Fruit fly (Drosophila melanogaster): ENCODE results near the gene CG18666.

CG18666 gene

dm6 chr2L:11010999-11011398 is 23.6 kb upstream of the CG18666 start, which contains the start of the genes Art8 and dUTPase (continued):
- TF ChIP-seq gro (GFP tag; optimal IDR thresholded peaks at IDR 0.05) (no peak), caup (GFP tag; optimal IDR thresholded peaks at IDR 0.05; ENCODE audit: severe bottlenecking) (peak; percentile 61), tio (GFP tag; optimal IDR thresholded peaks at IDR 0.05) (peak; percentile 53), Nf-YC (tag; optimal IDR thresholded peaks at IDR 0.05) (peak; percentile 91), Abd-B (GFP tag; optimal IDR thresholded peaks at IDR 0.05) (no peak), CG9817 (tag; optimal IDR thresholded peaks at IDR 0.05) (peak; percentile 71), Hr39 (optimal IDR thresholded peaks at IDR 0.05) (no peak), CG30431 (GFP tag; optimal IDR thresholded peaks at IDR 0.05) (peak; percentile 25), ind (GFP tag; optimal IDR thresholded peaks at IDR 0.05) (peak; percentile 77), sqz (GFP tag; optimal IDR thresholded peaks at IDR 0.05) (no peak), hb (GFP tag; IDR thresholded peaks at IDR 0.05; ENCODE audit: partially characterized antibody) (peak; percentile 61; the same call in 2 of the 3 replicates), CG6854 (GFP tag; optimal IDR thresholded peaks at IDR 0.05) (no peak), CG2120 (GFP tag; optimal IDR thresholded peaks at IDR 0.05) (peak; percentile 78), ara (GFP tag; IDR thresholded peaks at IDR 0.05) (peak; percentile 73), CG16863 (GFP tag; optimal IDR thresholded peaks at IDR 0.05) (peak; percentile 32), Six4 (GFP tag; optimal IDR thresholded peaks at IDR 0.05) (peak; percentile 75), ems (GFP tag; optimal IDR thresholded peaks at IDR 0.05) (no peak), PHDP (tag; optimal IDR thresholded peaks at IDR 0.05) (peak; percentile 78), HLH4C (GFP tag; IDR thresholded peaks at IDR 0.05; ENCODE audit: partially characterized antibody) (peak; percentile 83), Hr3 (GFP tag; optimal IDR thresholded peaks at IDR 0.05) (peak; percentile 75), CG34376 (GFP tag; optimal IDR thresholded peaks at IDR 0.05) (peak; percentile 58), CG5245 (GFP tag; optimal IDR thresholded peaks at IDR 0.05) (peak; percentile 49), Dp (GFP tag; optimal IDR thresholded peaks at IDR 0.05) (peak; percentile 82), HLH54F (GFP tag; optimal IDR thresholded peaks at IDR 0.05) (peak; percentile 45), stc (GFP tag; IDR thresholded peaks at IDR 0.05) (peak; percentile 54; the same call in 1 of the 2 replicates), BtbVII (GFP tag; optimal IDR thresholded peaks at IDR 0.05) (no peak), gt (GFP tag; IDR thresholded peaks at IDR 0.05) (no peak), jing (GFP tag; optimal IDR thresholded peaks at IDR 0.05) (no peak), B-H2 (GFP tag; optimal IDR thresholded peaks at IDR 0.05) (peak; percentile 68), kah (GFP tag; optimal IDR thresholded peaks at IDR 0.05) (no peak), Bgb (GFP tag; IDR thresholded peaks at IDR 0.05; ENCODE audit: partially characterized antibody) (peak; percentile 82), ERR (GFP tag; optimal IDR thresholded peaks at IDR 0.05) (no peak), CG16813 (GFP tag; IDR thresholded peaks at IDR 0.05; ENCODE audit: partially characterized antibody) (peak; percentile 85), row (GFP tag; IDR thresholded peaks at IDR 0.05) (peak; percentile 84), CG11504 (tag; optimal IDR thresholded peaks at IDR 0.05) (peak; percentile 78), CG10274 (GFP tag; optimal IDR thresholded peaks at IDR 0.05) (no peak), ap (GFP tag; IDR thresholded peaks at IDR 0.05) (peak; percentile 22; the same call in 1 of the 2 replicates), Chrac-16 (GFP tag; optimal IDR thresholded peaks at IDR 0.05) (peak; percentile 74), CG13296 (GFP tag; optimal IDR thresholded peaks at IDR 0.05) (peak; percentile 48), shn (GFP tag; optimal IDR thresholded peaks at IDR 0.05) (no peak), HmgZ (tag; optimal IDR thresholded peaks at IDR 0.05) (peak; percentile 59), dmrt11E (tag; optimal IDR thresholded peaks at IDR 0.05) (peak; percentile 68), CG3281 (GFP tag; optimal IDR thresholded peaks at IDR 0.05) (peak; percentile 81), da (GFP tag; optimal IDR thresholded peaks at IDR 0.05) (no peak), E2f1 (GFP tag; IDR thresholded peaks at IDR 0.05) (peak; percentile 42; the same call in 1 of the 2 replicates), CG10321 (GFP tag; IDR thresholded peaks at IDR 0.05) (0 out of 2 replicates have a peak, but pooled peaks have one; percentile 22), CkIIα-i1 (GFP tag; IDR thresholded peaks at IDR 0.05) (no peak), CTCF (GFP tag; optimal IDR thresholded peaks at IDR 0.05) (peak; percentile 25), insv (GFP tag; optimal IDR thresholded peaks at IDR 0.05) (peak in 1 of 2 experiments; percentile 25), Rx (GFP tag; IDR thresholded peaks at IDR 0.05) (no peak), TFAM (GFP tag; optimal IDR thresholded peaks at IDR 0.05) (no peak), CG3838 (GFP tag; optimal IDR thresholded peaks at IDR 0.05) (no peak)

Measured in whole organism, embryonic.